Fruit fly (Drosophila melanogaster) whole organism, embryonic: ENCODE data around the gene CG43707.
A peak's percentile ranks its signal among the peaks of the same experiment; 100 is the strongest.

Source experiments
- Aef1 ChIP-seq: fragments of 200-800 bp; sonication (Bioruptor generic); IDR thresholded peaks from 3 replicates; pipeline ENCODE4 v1.3.6; 2022; ENCODE audit warnings: missing biosample characterization, missing genetic modification characterization
- Bgb ChIP-seq: fragments of 200-800 bp; sonication (Bioruptor generic); IDR thresholded peaks from 2 replicates; pipeline ENCODE4 v1.3.6; 2022; ENCODE audit warnings: missing biosample characterization, missing genetic modification characterization; ENCODE audit not compliant: partially characterized antibody
- CG10209 ChIP-seq: fragments of 200-800 bp; sonication (Bioruptor generic); optimal IDR thresholded peaks from 3 replicates; lab custom pipeline; 2017; ENCODE audit warnings: missing biosample characterization, mild to moderate bottlenecking, missing genetic modification characterization, missing genetic modification reagents
- CG10431 ChIP-seq: fragments of 200-800 bp; sonication (Bioruptor generic); optimal IDR thresholded peaks from 3 replicates; lab custom pipeline; 2018; ENCODE audit warnings: missing biosample characterization, mild to moderate bottlenecking, missing genetic modification characterization
- CG11398 ChIP-seq: fragments of 200-800 bp; sonication (Bioruptor generic); optimal IDR thresholded peaks from 2 replicates; lab custom pipeline; 2016; ENCODE audit warnings: missing biosample characterization, missing genetic modification characterization
- CG12659 ChIP-seq: fragments of 200-800 bp; sonication (Bioruptor generic); optimal IDR thresholded peaks from 3 replicates; lab custom pipeline; 2017; ENCODE audit warnings: mild to moderate bottlenecking, missing biosample characterization, missing genetic modification reagents, missing genetic modification characterization
- CG15269 ChIP-seq: fragments of 200-800 bp; sonication (Bioruptor generic); optimal IDR thresholded peaks from 2 replicates; lab custom pipeline; 2018; ENCODE audit warnings: missing biosample characterization, mild to moderate bottlenecking, missing genetic modification characterization, moderate library complexity
- CG1603 ChIP-seq: fragments of 200-800 bp; sonication (Bioruptor generic); optimal IDR thresholded peaks from 2 replicates; lab custom pipeline; 2019; ENCODE audit warnings: missing biosample characterization, mild to moderate bottlenecking, missing genetic modification characterization, moderate library complexity
- CG17361 ChIP-seq: fragments of 200-800 bp; sonication (Bioruptor generic); IDR thresholded peaks from 3 replicates; pipeline ENCODE4 v1.3.6; 2022; ENCODE audit warnings: missing biosample characterization, missing genetic modification characterization
- CG17568 ChIP-seq: fragments of 200-800 bp; sonication (Bioruptor generic); optimal IDR thresholded peaks from 2 replicates; lab custom pipeline; 2018; ENCODE audit warnings: missing biosample characterization, mild to moderate bottlenecking, missing genetic modification characterization, moderate library complexity
- CG18619 ChIP-seq: fragments of 200-800 bp; sonication (Bioruptor generic); optimal IDR thresholded peaks from 3 replicates; lab custom pipeline; 2017; ENCODE audit warnings: missing biosample characterization, mild to moderate bottlenecking, missing genetic modification characterization
- CG3847 ChIP-seq: fragments of 200-800 bp; sonication (Bioruptor generic); IDR thresholded peaks from 2 replicates; pipeline ENCODE4 v1.3.6; 2022; ENCODE audit warnings: missing biosample characterization, missing genetic modification characterization
- CG4617 ChIP-seq: fragments of 200-800 bp; sonication (Bioruptor generic); optimal IDR thresholded peaks from 3 replicates; lab custom pipeline; 2016; ENCODE audit warnings: missing biosample characterization, missing genetic modification characterization, borderline replicate concordance
- CG4730 ChIP-seq: fragments of 200-800 bp; sonication (Bioruptor generic); IDR thresholded peaks from 2 replicates; pipeline ENCODE4 v1.3.6; 2022; ENCODE audit warnings: missing biosample characterization, missing genetic modification characterization
- CG6791 ChIP-seq: fragments of 200-800 bp; sonication (Bioruptor generic); IDR thresholded peaks from 3 replicates; pipeline ENCODE4 v1.3.6; 2022; ENCODE audit warnings: missing biosample characterization, missing genetic modification characterization; ENCODE audit not compliant: partially characterized antibody
- CG6813 ChIP-seq: fragments of 200-800 bp; sonication (Bioruptor generic); optimal IDR thresholded peaks from 2 replicates; lab custom pipeline; 2017; ENCODE audit warnings: missing biosample characterization, missing genetic modification characterization, mild to moderate bottlenecking, moderate library complexity, missing genetic modification reagents
- CG7839 ChIP-seq: fragments of 200-800 bp; sonication (Bioruptor generic); optimal IDR thresholded peaks from 3 replicates; lab custom pipeline; 2018; ENCODE audit warnings: missing biosample characterization, mild to moderate bottlenecking, missing genetic modification characterization, moderate library complexity
- CG9727 ChIP-seq: fragments of 200-800 bp; sonication (Bioruptor generic); optimal IDR thresholded peaks from 3 replicates; lab custom pipeline; 2017; ENCODE audit warnings: missing biosample characterization, mild to moderate bottlenecking, missing genetic modification characterization
- Dbx ChIP-seq: fragments of 200-800 bp; sonication (Bioruptor generic); IDR thresholded peaks from 3 replicates; pipeline ENCODE4 v1.3.6; 2022; ENCODE audit warnings: missing biosample characterization, missing genetic modification characterization
- Deaf1 ChIP-seq: fragments of 200-800 bp; optimal IDR thresholded peaks from 3 replicates; lab custom pipeline; 2019; ENCODE audit warnings: missing biosample characterization, mild to moderate bottlenecking, missing genetic modification characterization, moderate library complexity
- E2f1 ChIP-seq: fragments of 200-800 bp; sonication (Bioruptor generic); IDR thresholded peaks from 2 replicates; pipeline ENCODE4 v1.3.6; 2022; ENCODE audit warnings: missing biosample characterization, missing genetic modification characterization
- Fer3 ChIP-seq: fragments of 200-800 bp; sonication (Bioruptor generic); optimal IDR thresholded peaks from 2 replicates; lab custom pipeline; 2018; ENCODE audit warnings: missing biosample characterization, mild to moderate bottlenecking, missing genetic modification characterization, moderate library complexity
- GATAe ChIP-seq: fragments of 200-800 bp; sonication (Bioruptor generic); conservative IDR thresholded peaks from 2 replicates; pipeline ENCODE4 v1.3.6; 2022; ENCODE audit warnings: missing biosample characterization, missing genetic modification characterization
- MTF-1 ChIP-seq: fragments of 200-800 bp; sonication (Bioruptor generic); optimal IDR thresholded peaks from 2 replicates; lab custom pipeline; 2018; ENCODE audit warnings: missing biosample characterization, mild to moderate bottlenecking, missing genetic modification characterization, borderline replicate concordance
- Med ChIP-seq: fragments of 200-800 bp; sonication (Bioruptor generic); peaks from one replicate; lab custom pipeline; 2016; ENCODE audit warnings: missing biosample characterization, missing genetic modification characterization, mild to moderate bottlenecking, inconsistent platforms, moderate library complexity
- Meics ChIP-seq: fragments of 200-800 bp; sonication (Bioruptor generic); optimal IDR thresholded peaks from 2 replicates; lab custom pipeline; 2017; ENCODE audit warnings: missing biosample characterization, mild to moderate bottlenecking, missing genetic modification characterization
- NK7.1 ChIP-seq: fragments of 200-800 bp; sonication (Bioruptor generic); optimal IDR thresholded peaks from 3 replicates; lab custom pipeline; 2016; ENCODE audit warnings: missing biosample characterization, missing genetic modification characterization
- Nf-YC ChIP-seq: fragments of 200-800 bp; optimal IDR thresholded peaks from 3 replicates; lab custom pipeline; 2019; ENCODE audit warnings: missing biosample characterization, mild to moderate bottlenecking, missing genetic modification characterization, moderate library complexity
- Oli ChIP-seq: fragments of 200-800 bp; sonication (Bioruptor generic); optimal IDR thresholded peaks from 2 replicates; lab custom pipeline; 2018; ENCODE audit warnings: missing biosample characterization, mild to moderate bottlenecking, missing genetic modification characterization, moderate library complexity
- Sox100B ChIP-seq: fragments of 200-800 bp; sonication (Bioruptor generic); optimal IDR thresholded peaks from 3 replicates; lab custom pipeline; 2018; ENCODE audit warnings: missing biosample characterization, mild to moderate bottlenecking, missing genetic modification characterization
- Vsx1 ChIP-seq: fragments of 200-800 bp; sonication (Bioruptor generic); optimal IDR thresholded peaks from 2 replicates; lab custom pipeline; 2017; ENCODE audit warnings: missing biosample characterization, mild to moderate bottlenecking, missing genetic modification characterization, missing genetic modification reagents
- abd-A ChIP-seq: fragments of 200-800 bp; sonication (Bioruptor generic); optimal IDR thresholded peaks from 3 replicates; lab custom pipeline; 2019; ENCODE audit warnings: missing biosample characterization, mild to moderate bottlenecking, missing genetic modification characterization, moderate library complexity
- cato ChIP-seq: fragments of 200-800 bp; sonication (Bioruptor generic); optimal IDR thresholded peaks from 2 replicates; lab custom pipeline; 2016; ENCODE audit warnings: missing biosample characterization, missing genetic modification characterization, borderline replicate concordance
- disco-r ChIP-seq: fragments of 200-800 bp; sonication (Bioruptor generic); optimal IDR thresholded peaks from 2 replicates; lab custom pipeline; 2016; ENCODE audit warnings: missing biosample characterization, missing genetic modification characterization
- dmrt99B ChIP-seq: fragments of 200-800 bp; sonication (Bioruptor generic); optimal IDR thresholded peaks from 2 replicates; lab custom pipeline; 2018; ENCODE audit warnings: missing biosample characterization, mild to moderate bottlenecking, missing genetic modification characterization, moderate library complexity
- eve ChIP-seq, 2 experiments: fragments of >200 bp; optimal IDR thresholded peaks; 2 replicates each; lab custom pipeline; 2017; ENCODE audit warnings: missing biosample characterization in 2 of 2, missing genetic modification characterization in 2 of 2
- exex ChIP-seq: fragments of 200-800 bp; sonication (Bioruptor generic); optimal IDR thresholded peaks from 4 replicates; lab custom pipeline; 2018; ENCODE audit warnings: missing biosample characterization, mild to moderate bottlenecking, missing genetic modification characterization, moderate library complexity
- gem ChIP-seq: fragments of 200-800 bp; sonication (Bioruptor generic); optimal IDR thresholded peaks from 2 replicates; lab custom pipeline; 2019; ENCODE audit warnings: missing biosample characterization, mild to moderate bottlenecking, missing genetic modification characterization, moderate library complexity
- grau ChIP-seq: fragments of 200-800 bp; optimal IDR thresholded peaks from 3 replicates; lab custom pipeline; 2019; ENCODE audit warnings: missing biosample characterization, mild to moderate bottlenecking, missing genetic modification characterization, moderate library complexity
- klu ChIP-seq: fragments of 200-800 bp; sonication (Bioruptor generic); IDR thresholded peaks from 2 replicates; pipeline ENCODE4 v1.3.6; 2022; ENCODE audit warnings: missing biosample characterization, missing genetic modification characterization
- nmo ChIP-seq: fragments of 200-800 bp; sonication (Bioruptor generic); optimal IDR thresholded peaks from 2 replicates; lab custom pipeline; 2018; ENCODE audit warnings: missing biosample characterization, mild to moderate bottlenecking, missing genetic modification characterization, moderate library complexity
- sd ChIP-seq: fragments of 200-800 bp; sonication (Bioruptor generic); optimal IDR thresholded peaks from 3 replicates; lab custom pipeline; 2018; ENCODE audit warnings: missing biosample characterization, mild to moderate bottlenecking, missing genetic modification characterization, moderate library complexity
- sqz ChIP-seq: fragments of 200-800 bp; sonication (Bioruptor generic); optimal IDR thresholded peaks from 3 replicates; lab custom pipeline; 2018; ENCODE audit warnings: missing biosample characterization, mild to moderate bottlenecking, missing genetic modification characterization
- twi ChIP-seq: fragments of 200-800 bp; optimal IDR thresholded peaks from 2 replicates; lab custom pipeline; 2019; ENCODE audit warnings: missing biosample characterization, mild to moderate bottlenecking, missing genetic modification characterization, moderate library complexity
- tx ChIP-seq: fragments of 200-800 bp; sonication (Bioruptor generic); optimal IDR thresholded peaks from 2 replicates; lab custom pipeline; 2016; ENCODE audit warnings: missing biosample characterization, missing genetic modification characterization

Gene CG43707

DNA sequence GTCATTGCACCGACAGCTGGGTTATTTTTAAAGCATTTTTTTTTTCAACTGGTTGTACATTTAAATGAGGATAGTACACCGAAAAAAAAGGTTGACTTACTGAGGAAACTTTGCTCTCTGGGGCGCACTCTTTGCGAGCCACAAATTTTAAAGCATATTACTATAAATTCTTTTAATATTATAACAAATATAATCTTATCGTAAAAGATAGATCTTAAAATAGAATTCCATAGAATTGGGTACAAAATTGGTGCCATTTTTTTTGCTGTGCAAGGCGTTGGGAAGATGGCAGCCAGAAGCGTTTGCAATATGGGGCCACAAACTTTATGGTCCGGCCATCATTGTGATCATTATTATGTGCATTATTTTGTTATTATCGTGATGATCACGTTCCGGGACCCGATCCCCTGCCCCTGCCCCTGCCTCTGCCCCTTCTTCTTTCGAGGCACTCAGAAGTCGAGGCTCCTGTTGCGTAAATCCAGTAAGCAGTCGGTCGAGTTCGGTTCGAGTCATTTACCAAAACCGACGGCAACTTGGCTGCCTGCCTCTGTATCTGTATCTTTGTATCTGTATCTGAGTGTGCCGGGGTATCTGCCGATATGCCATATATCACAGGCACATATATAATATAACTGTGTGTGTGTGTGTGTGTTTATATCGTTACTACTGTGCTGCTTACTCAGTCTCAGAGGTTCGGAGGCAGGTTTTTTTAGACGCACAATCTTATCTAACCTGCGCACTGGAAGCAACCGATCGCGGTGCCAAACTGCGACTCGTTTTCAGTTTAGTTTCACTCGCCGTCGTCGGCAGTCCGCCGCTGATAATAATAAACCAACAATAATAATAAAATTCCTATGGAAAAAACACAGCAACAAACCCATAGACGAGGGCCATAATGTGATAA lies 21.4 kb downstream of the CG43707 start (continued):
- TF ChIP-seq Bgb (GFP tag; lab: Robert Waterston, UW) (peak; percentile 11; the same call in 1 of the 2 replicates), CG6791 (GFP tag; lab: Robert Waterston, UW) (no peak), CG4730 (no peak), CG1603 (no peak), abd-A (tag; lab: Kevin White, UChicago) (peak; percentile 78), CG17361 (GFP tag; lab: Robert Waterston, UW) (peak; percentile 32; the same call in 1 of the 3 replicates), CG10431 (GFP tag; lab: Kevin White, UChicago) (no peak), tx (GFP tag; lab: Kevin White, UChicago) (no peak), Meics (GFP tag; lab: Kevin White, UChicago) (no peak), CG6813 (GFP tag; lab: Kevin White, UChicago) (no peak), Nf-YC (tag; lab: Kevin White, UChicago) (no peak), CG7839 (peak; percentile 58), Sox100B (GFP tag; lab: Kevin White, UChicago) (peak; percentile 1), Fer3 (tag; lab: Kevin White, UChicago) (peak; percentile 20), klu (no peak), exex (tag; lab: Kevin White, UChicago) (peak; percentile 82), CG11398 (GFP tag; lab: Kevin White, UChicago) (no peak), twi (tag; lab: Kevin White, UChicago) (no peak), NK7.1 (GFP tag; lab: Kevin White, UChicago) (no peak), Aef1 (0 out of 3 replicates have a peak, but pooled peaks have one; percentile 18), CG4617 (GFP tag; lab: Kevin White, UChicago) (no peak), disco-r (GFP tag; lab: Kevin White, UChicago) (no peak), Oli (peak; percentile 4), Dbx (GFP tag; lab: Robert Waterston, UW) (no peak), dmrt99B (peak; percentile 58)
- TF ChIP-seq, all 482 proteins: peak for 153

DNA sequence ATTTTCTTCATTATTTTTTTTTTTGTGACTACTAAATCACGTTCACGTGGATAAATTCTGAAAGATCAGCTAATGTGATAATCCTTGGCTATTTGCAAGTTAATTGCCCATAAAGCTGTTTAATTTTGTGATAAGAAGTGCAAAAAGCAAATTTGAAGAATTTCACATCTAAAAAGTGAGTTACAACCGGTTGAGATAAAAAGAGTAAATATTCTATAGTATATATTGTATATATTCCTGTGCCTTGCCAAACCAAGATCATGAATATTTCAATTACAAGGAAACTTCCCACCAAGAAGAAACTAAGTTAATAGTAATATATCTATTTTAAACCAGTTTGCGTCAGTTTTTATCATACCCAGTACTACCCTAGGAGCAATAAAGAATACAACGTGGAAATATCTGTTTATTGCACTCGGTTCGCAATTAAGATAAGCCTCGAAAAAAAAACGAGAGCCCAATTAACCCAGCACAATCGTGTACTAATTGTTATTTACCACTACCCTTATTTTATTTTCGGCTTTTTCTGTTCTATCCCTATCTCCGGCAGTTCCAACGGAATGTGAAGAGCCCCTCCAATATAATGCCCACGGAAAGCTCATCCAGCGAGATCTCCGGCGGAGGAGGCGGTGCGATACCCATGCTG lies 22.2 kb downstream of the CG43707 start:
- TF ChIP-seq Med (GFP tag; lab: Kevin White, UChicago) (peak; percentile 71), Deaf1 (tag; lab: Kevin White, UChicago) (peak; percentile 3), CG3847 (GFP tag; lab: Robert Waterston, UW) (no peak), CG15269 (tag; lab: Kevin White, UChicago) (peak; percentile 39), CG17568 (GFP tag; lab: Kevin White, UChicago) (no peak), sqz (GFP tag; lab: Kevin White, UChicago) (peak; percentile 69), sd (tag; lab: Kevin White, UChicago) (peak; percentile 67), grau (peak; percentile 34), nmo (GFP tag; lab: Kevin White, UChicago) (peak; percentile 17), MTF-1 (GFP tag; lab: Kevin White, UChicago) (peak; percentile 18), CG10209 (GFP tag; lab: Kevin White, UChicago) (peak; percentile 21), gem (tag; lab: Kevin White, UChicago) (peak; percentile 50), CG6813 (GFP tag; lab: Kevin White, UChicago) (peak; percentile 16), GATAe (peak; percentile 22; the same call in 1 of the 2 replicates), E2f1 (GFP tag; lab: Robert Waterston, UW) (no peak), eve (GFP tag; optimal IDR thresholded peaks at IDR 0.05; lab: Kevin White, UChicago) (peak in 1 of 2 experiments; percentile 73), Sox100B (GFP tag; lab: Kevin White, UChicago) (peak; percentile 33), Vsx1 (GFP tag; lab: Kevin White, UChicago) (peak; percentile 44), CG12659 (GFP tag; lab: Kevin White, UChicago) (peak; percentile 31), CG9727 (GFP tag; lab: Kevin White, UChicago) (peak; percentile 39), cato (GFP tag; lab: Kevin White, UChicago) (peak; percentile 12), exex (tag; lab: Kevin White, UChicago) (peak; percentile 97), CG18619 (peak; percentile 48)
